Worm (Caenorhabditis elegans): Measurements from ENCODE around the gene str-204.

The str-204 gene

DNA sequence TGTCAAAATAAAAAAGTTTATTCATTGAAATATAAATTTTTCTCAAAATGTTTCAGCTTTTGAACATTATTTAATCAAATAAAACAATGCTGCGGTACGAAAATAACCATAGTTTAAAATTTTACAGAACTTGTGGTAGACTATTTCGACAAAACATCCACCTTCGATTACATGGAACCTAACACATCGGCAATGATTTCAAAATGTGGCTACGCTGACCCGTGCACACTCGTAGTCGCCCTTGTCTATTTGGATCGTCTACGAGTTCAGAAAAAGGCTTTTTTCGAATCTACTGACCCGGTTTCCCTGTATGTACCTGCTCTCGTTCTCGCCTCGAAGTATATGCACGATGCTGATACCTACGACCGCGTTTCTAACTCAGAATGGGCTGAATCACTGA, 37.5 kb downstream of the str-204 start:
- TF ChIP-seq ceh-83 (GFP tag; optimal IDR thresholded peaks at IDR 0.05): no peak
- no peak for TF ChIP-seq lsy-2 (tag; optimal IDR thresholded peaks at IDR 0.05)
- TF ChIP-seq pha-4 (tag; optimal IDR thresholded peaks at IDR 0.05): no peak
- TF ChIP-seq snpc-4 (tag; optimal IDR thresholded peaks at IDR 0.05): no peak
- TF ChIP-seq ces-1 (GFP tag; optimal IDR thresholded peaks at IDR 0.05): no peak
- TF ChIP-seq unc-62 (GFP tag; optimal IDR thresholded peaks at IDR 0.05): no peak
- no peak for TF ChIP-seq elt-3 (tag; optimal IDR thresholded peaks at IDR 0.05)
- no peak for TF ChIP-seq nhr-76 (tag; optimal IDR thresholded peaks at IDR 0.05)
- no peak for TF ChIP-seq bed-3 (GFP tag; optimal IDR thresholded peaks at IDR 0.05)
- no peak for TF ChIP-seq ham-2 (GFP tag; optimal IDR thresholded peaks at IDR 0.05)
- no peak for TF ChIP-seq mep-1 (tag; optimal IDR thresholded peaks at IDR 0.05)
- TF ChIP-seq unc-39 (tag; optimal IDR thresholded peaks at IDR 0.05): no peak
- no peak for TF ChIP-seq M03D4.4 (tag; optimal IDR thresholded peaks at IDR 0.05)
- TF ChIP-seq mls-2 (tag; optimal IDR thresholded peaks at IDR 0.05): no peak

DNA sequence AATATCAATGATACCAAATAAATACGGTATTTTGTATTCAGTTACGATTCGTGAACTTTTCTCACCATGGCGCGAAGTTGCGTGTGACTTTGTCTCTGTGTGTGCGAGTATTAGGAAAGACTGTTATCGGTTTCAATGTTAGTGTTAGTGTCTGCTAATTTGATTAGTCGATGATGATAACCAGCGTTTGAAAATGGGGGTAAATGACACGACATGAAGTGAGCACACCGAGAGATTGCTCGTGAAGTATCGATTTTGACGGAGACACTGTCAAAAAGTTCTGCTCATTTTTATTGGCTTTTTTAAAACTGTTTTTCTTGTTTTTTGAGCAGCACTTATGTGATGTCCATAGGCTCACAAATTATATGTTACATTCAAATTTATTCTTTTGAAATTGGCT, 38.9 kb downstream of the str-204 start:
- TF ChIP-seq cnd-1 (tag; optimal IDR thresholded peaks at IDR 0.05): no peak
- no peak for TF ChIP-seq tbx-8 (GFP tag; optimal IDR thresholded peaks at IDR 0.05)
- no peak for TF ChIP-seq ceh-39 (tag; optimal IDR thresholded peaks at IDR 0.05)
- TF ChIP-seq elt-3 (tag; optimal IDR thresholded peaks at IDR 0.05): no peak
- TF ChIP-seq snpc-4 (tag; optimal IDR thresholded peaks at IDR 0.05): no peak
- no peak for TF ChIP-seq nhr-237 (tag; optimal IDR thresholded peaks at IDR 0.05)
- TF ChIP-seq unc-120 (tag; optimal IDR thresholded peaks at IDR 0.05; ENCODE audit: poor library complexity, severe bottlenecking): no peak
- TF ChIP-seq mep-1 (tag; optimal IDR thresholded peaks at IDR 0.05): no peak
- no peak for TF ChIP-seq drap-1 (GFP tag; optimal IDR thresholded peaks at IDR 0.05)
- TF ChIP-seq lsy-2 (tag; optimal IDR thresholded peaks at IDR 0.05): no peak
- no peak for TF ChIP-seq flh-1 (GFP tag; optimal IDR thresholded peaks at IDR 0.05)
- TF ChIP-seq nhr-12 (tag; optimal IDR thresholded peaks at IDR 0.05): no peak
- no peak for TF ChIP-seq sem-2 (GFP tag; optimal IDR thresholded peaks at IDR 0.05)
- TF ChIP-seq nhr-28 (tag; optimal IDR thresholded peaks at IDR 0.05): no peak
- TF ChIP-seq nhr-2 (tag; optimal IDR thresholded peaks at IDR 0.05): no peak
- no peak for TF ChIP-seq blmp-1 (tag; optimal IDR thresholded peaks at IDR 0.05)
- TF ChIP-seq lin-13 (tag; optimal IDR thresholded peaks at IDR 0.05): no peak
- TF ChIP-seq unc-39 (tag; optimal IDR thresholded peaks at IDR 0.05): no peak
- no peak for TF ChIP-seq ztf-11 (tag; optimal IDR thresholded peaks at IDR 0.05)
- no peak for TF ChIP-seq M03D4.4 (tag; optimal IDR thresholded peaks at IDR 0.05)

DNA sequence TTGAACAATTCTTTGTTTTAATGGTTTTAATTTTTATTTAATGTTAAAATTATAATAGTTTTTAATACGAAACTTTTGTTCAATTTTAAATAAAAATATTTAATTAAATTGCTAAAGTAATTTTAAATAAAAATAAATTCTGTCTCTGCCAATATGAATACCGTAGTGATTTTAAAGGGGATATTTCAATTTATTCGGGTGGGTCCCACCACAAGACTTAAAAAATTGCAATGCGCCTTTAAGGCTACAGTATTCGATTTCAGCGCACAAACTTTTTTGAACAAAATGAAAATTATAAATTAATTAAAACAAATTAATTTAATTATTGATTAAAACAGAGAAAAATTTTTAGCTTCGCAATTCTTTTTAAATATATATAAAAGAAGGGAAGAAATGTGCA, 39.6 kb downstream of the str-204 start:
- no peak for TF ChIP-seq nhr-2 (tag; optimal IDR thresholded peaks at IDR 0.05)
- no peak for TF ChIP-seq nhr-12 (tag; optimal IDR thresholded peaks at IDR 0.05)
- no peak for TF ChIP-seq unc-120 (tag; optimal IDR thresholded peaks at IDR 0.05; ENCODE audit: poor library complexity, severe bottlenecking)
- no peak for TF ChIP-seq mls-2 (tag; optimal IDR thresholded peaks at IDR 0.05)
- no peak for TF ChIP-seq mab-5 (tag; optimal IDR thresholded peaks at IDR 0.05)

DNA sequence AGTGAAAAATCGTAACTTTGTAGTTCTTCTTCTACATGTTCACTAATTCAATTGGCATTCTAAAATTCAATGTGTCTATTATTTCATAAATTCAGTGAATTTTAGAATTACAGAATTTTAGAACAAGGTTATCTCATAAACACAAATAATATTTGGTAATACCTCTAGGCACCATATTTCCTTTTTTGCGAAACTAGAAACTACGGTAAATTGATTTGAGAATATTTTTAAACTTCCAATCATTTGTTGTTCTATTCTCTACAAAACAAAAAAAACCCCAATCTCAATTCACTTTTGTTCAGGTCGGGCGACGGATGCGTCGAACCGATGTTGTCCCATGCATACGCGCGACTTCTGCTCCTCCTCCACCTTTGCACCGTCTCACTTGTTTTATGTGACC, 40.4 kb downstream of the str-204 start, which contains the start of gene F09G2.1:
Gene F09G2.1, plus strand, starts transcription at position 301 of the 400 bp plus-strand sequence.
- TF ChIP-seq mep-1 (tag; optimal IDR thresholded peaks at IDR 0.05) (no peak), pha-4 (tag; optimal IDR thresholded peaks at IDR 0.05) (no peak), bed-3 (GFP tag; optimal IDR thresholded peaks at IDR 0.05) (no peak), ceh-43 (GFP tag; optimal IDR thresholded peaks at IDR 0.05) (no peak), elt-1 (tag; optimal IDR thresholded peaks at IDR 0.05; ENCODE audit: borderline replicate concordance, insufficient read depth) (no peak), ham-2 (GFP tag; optimal IDR thresholded peaks at IDR 0.05) (no peak), elt-3 (tag; optimal IDR thresholded peaks at IDR 0.05) (no peak), sem-2 (GFP tag; optimal IDR thresholded peaks at IDR 0.05) (no peak), M03D4.4 (tag; optimal IDR thresholded peaks at IDR 0.05) (no peak), ceh-39 (tag; optimal IDR thresholded peaks at IDR 0.05) (no peak), unc-120 (tag; optimal IDR thresholded peaks at IDR 0.05; ENCODE audit: poor library complexity, severe bottlenecking) (no peak), flh-1 (GFP tag; optimal IDR thresholded peaks at IDR 0.05) (no peak), cnd-1 (tag; optimal IDR thresholded peaks at IDR 0.05) (no peak), nhr-28 (tag; optimal IDR thresholded peaks at IDR 0.05) (no peak)

DNA sequence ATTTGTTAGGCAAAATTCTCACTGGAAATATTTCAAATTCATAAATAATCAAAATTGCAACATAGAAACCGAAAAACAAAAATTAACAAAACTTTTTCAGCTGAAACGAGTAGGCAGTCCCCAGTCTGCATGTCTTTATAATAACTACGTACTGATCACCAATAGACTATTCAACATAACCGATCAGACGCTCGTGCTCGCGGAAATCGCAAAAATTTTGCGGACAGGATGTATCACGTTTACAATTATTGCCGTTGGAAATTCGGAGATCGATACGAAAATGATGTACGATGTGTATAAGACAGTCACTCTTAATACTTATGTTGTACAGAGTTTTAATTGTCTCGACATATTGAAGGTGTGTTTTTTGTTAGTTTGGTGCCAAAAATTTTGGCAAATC, 41.9 kb downstream of the str-204 start:
- TF ChIP-seq ceh-83 (GFP tag; optimal IDR thresholded peaks at IDR 0.05): no peak
- TF ChIP-seq pha-4 (tag; optimal IDR thresholded peaks at IDR 0.05): no peak
